Worm (Caenorhabditis elegans): ENCODE measurements around the gene C05C10.5.

ce11 chrII:9936859-9937258 is 2.0 kb upstream of the C05C10.5 start, which contains the start of gene C05C10.3:
- no peak for TF ChIP-seq unc-62 (GFP tag; optimal IDR thresholded peaks at IDR 0.05)
- no peak for TF ChIP-seq ets-4 (GFP tag; optimal IDR thresholded peaks at IDR 0.05)
- no peak for TF ChIP-seq D2030.7 (GFP tag; IDR thresholded peaks at IDR 0.05)
- TF ChIP-seq ceh-40 (GFP tag; IDR thresholded peaks at IDR 0.05) = no peak
- no peak for TF ChIP-seq snpc-4 (GFP tag; optimal IDR thresholded peaks at IDR 0.05)
- no peak for TF ChIP-seq snpc-4 (tag; optimal IDR thresholded peaks at IDR 0.05)
- TF ChIP-seq egrh-3 (GFP tag; IDR thresholded peaks at IDR 0.05) = no peak
- TF ChIP-seq mel-28 (tag; optimal IDR thresholded peaks at IDR 0.05; ENCODE audit: borderline replicate concordance) = no peak
- TF ChIP-seq zfh-2 (GFP tag; conservative IDR thresholded peaks at IDR 0.05) = no peak
- no peak for TF ChIP-seq ztf-3 (GFP tag; optimal IDR thresholded peaks at IDR 0.05)
- TF ChIP-seq B0035.1 (tag; optimal IDR thresholded peaks at IDR 0.05) = no peak
- no peak for TF ChIP-seq efl-1 (GFP tag; optimal IDR thresholded peaks at IDR 0.05)
- TF ChIP-seq ama-1 (optimal IDR thresholded peaks at IDR 0.05) = no peak
- no peak for TF ChIP-seq ama-1 (GFP tag; optimal IDR thresholded peaks at IDR 0.05)
- TF ChIP-seq ztf-26 (tag; optimal IDR thresholded peaks at IDR 0.05) = no peak
- TF ChIP-seq F49E8.2 (tag; optimal IDR thresholded peaks at IDR 0.05; ENCODE audit: insufficient read depth) = no peak
